Worm (Caenorhabditis elegans): ENCODE results near the gene srx-42.

DNA sequence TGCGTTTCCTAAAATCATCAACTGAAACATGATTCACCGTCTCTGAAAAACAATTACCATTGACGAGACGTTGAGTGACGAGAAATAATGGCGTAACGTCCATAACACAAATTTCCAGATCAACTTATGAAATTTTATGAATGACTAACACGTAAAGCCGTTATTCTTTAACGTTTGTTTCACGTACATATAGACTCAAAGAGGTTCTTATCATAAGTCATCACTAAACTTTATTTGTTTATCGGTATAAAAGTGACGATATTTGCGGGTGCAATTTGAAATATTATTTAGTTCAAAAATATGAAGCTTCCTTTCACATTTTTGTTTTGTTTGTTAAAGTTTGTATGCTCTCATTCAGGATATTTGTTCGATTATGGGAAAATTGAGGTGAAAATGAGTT, 21.6 kb upstream of the srx-42 start, which contains the start of gene oac-3:
- no peak for TF ChIP-seq sox-2 (GFP tag; IDR thresholded peaks at IDR 0.05)
- no peak for TF ChIP-seq odd-2 (tag; optimal IDR thresholded peaks at IDR 0.05)
- no peak for TF ChIP-seq K02D7.2 (tag; optimal IDR thresholded peaks at IDR 0.05)
- TF ChIP-seq fkh-6 (tag; optimal IDR thresholded peaks at IDR 0.05) = no peak
- no peak for TF ChIP-seq hlh-30 (tag; optimal IDR thresholded peaks at IDR 0.05; ENCODE audit: insufficient read depth)
- TF ChIP-seq pha-4 (tag; optimal IDR thresholded peaks at IDR 0.05) = no peak
- TF ChIP-seq sox-4 (tag; optimal IDR thresholded peaks at IDR 0.05) = no peak
- no peak for TF ChIP-seq ceh-19 (GFP tag; optimal IDR thresholded peaks at IDR 0.05)
- TF ChIP-seq ama-1 (optimal IDR thresholded peaks at IDR 0.05) = no peak
- no peak for TF ChIP-seq pqm-1 (tag; optimal IDR thresholded peaks at IDR 0.05)
